Fruit fly (Drosophila melanogaster): ENCODE data around the gene Cyp4d1.

The Cyp4d1 gene

dm6 chrX:2172420-2172827 lies 10.4 kb upstream of the Cyp4d1 start, which contains the start of gene ND-B14.5A:
TSS of gene ND-B14.5A (plus strand) at chrX:2172526.
- no peak for TF ChIP-seq Hnf4 (GFP tag; optimal IDR thresholded peaks at IDR 0.05)

DNA sequence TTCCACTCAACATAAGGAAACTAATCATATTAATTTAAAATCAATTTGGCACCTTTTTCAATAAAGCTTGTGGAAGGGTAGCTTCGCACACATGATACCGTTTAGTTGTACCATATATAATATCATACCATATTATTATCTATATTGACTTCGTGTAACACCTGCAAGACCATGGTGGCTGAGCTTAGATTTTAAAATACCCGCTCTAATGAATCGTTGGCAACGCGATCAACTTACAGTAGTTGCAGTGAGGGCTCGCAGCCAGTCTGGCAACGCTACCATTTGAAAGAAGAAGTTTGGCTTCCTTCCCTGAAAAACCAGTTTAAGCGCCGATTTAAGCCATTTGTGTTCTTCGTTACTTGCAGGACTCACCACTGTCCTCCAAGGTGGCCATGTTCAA lies 8.4 kb upstream of the Cyp4d1 start:
- TF ChIP-seq Myc (optimal IDR thresholded peaks at IDR 0.05) = peak; percentile 60
- TF ChIP-seq Hr83 (GFP tag; optimal IDR thresholded peaks at IDR 0.05; ENCODE audit: poor library complexity, severe bottlenecking) = no peak

dm6 chrX:2168485-2169199 lies 6.7 kb upstream of the Cyp4d1 start:
- no peak for TF ChIP-seq fru (GFP tag; optimal IDR thresholded peaks at IDR 0.05)
- TF ChIP-seq psq (GFP tag; optimal IDR thresholded peaks at IDR 0.05) = no peak
- no peak for TF ChIP-seq Sp1 (GFP tag; optimal IDR thresholded peaks at IDR 0.05)
- no peak for TF ChIP-seq sv (GFP tag; optimal IDR thresholded peaks at IDR 0.05)
- TF ChIP-seq OdsH (GFP tag; optimal IDR thresholded peaks at IDR 0.05) = no peak

DNA sequence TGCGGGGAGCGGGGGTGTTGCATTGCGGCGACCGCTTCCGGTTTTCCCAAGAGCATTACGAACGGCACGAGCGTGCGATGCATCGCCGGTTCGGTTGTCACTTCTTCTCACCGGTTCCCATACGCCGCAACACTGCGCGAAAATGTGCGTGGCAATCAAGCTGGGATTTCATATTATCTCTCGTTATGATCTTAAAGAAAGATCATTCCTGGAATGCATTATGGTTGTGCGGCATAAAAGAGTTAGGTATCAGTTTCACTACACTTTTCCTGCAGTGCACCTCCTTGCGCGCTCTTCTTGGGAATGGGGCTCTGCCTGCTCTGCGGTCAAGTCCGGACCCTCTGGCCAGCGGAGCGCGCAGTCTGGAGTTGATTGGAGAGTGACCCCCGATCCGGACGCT lies 4.1 kb upstream of the Cyp4d1 start:
- TF ChIP-seq jim (GFP tag; optimal IDR thresholded peaks at IDR 0.05) = no peak
- no peak for TF ChIP-seq Myc (optimal IDR thresholded peaks at IDR 0.05)
- TF ChIP-seq dl (GFP tag; optimal IDR thresholded peaks at IDR 0.05; ENCODE audit: insufficient read depth in 1 of 2, partially characterized antibody in 2 of 2) = no peak
- no peak for TF ChIP-seq brk (GFP tag; optimal IDR thresholded peaks at IDR 0.05)
- TF ChIP-seq N (GFP tag; optimal IDR thresholded peaks at IDR 0.05) = no peak
- TF ChIP-seq Rel (GFP tag; optimal IDR thresholded peaks at IDR 0.05) = no peak
- TF ChIP-seq Rel (tag; optimal IDR thresholded peaks at IDR 0.05) = no peak
- TF ChIP-seq Dfd (GFP tag; optimal IDR thresholded peaks at IDR 0.05) = no peak
- TF ChIP-seq usp (GFP tag; optimal IDR thresholded peaks at IDR 0.05) = no peak
- no peak for TF ChIP-seq Sp1 (GFP tag; optimal IDR thresholded peaks at IDR 0.05)
- TF ChIP-seq CrebA (GFP tag; optimal IDR thresholded peaks at IDR 0.05; ENCODE audit: borderline replicate concordance) = no peak
- TF ChIP-seq tai (GFP tag; optimal IDR thresholded peaks at IDR 0.05) = no peak
- no peak for TF ChIP-seq rgr (GFP tag; optimal IDR thresholded peaks at IDR 0.05)
- TF ChIP-seq h (GFP tag; optimal IDR thresholded peaks at IDR 0.05) = no peak
- no peak for TF ChIP-seq pan (optimal IDR thresholded peaks at IDR 0.05)
- no peak for TF ChIP-seq br (GFP tag; optimal IDR thresholded peaks at IDR 0.05)
- no peak for TF ChIP-seq fru (GFP tag; optimal IDR thresholded peaks at IDR 0.05)

DNA sequence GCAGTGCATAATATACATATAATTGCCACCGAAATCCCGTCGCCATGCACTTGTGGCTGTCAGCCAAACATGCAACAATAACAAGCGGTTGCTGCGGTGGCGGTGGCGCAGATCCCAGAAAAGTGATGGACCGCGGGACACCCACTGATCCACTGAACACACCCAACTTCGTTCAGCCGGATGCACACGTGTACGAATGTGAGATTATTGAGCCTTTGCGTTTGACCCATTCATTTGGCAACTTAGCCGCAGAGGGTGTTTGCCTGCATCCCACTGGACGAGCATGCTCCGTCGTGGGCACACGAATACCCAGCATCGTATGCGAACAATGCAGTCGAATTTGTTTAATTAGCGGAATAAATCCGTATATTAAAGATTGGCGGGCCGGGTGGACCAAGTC lies 3.4 kb upstream of the Cyp4d1 start:
- TF ChIP-seq dsf (GFP tag; optimal IDR thresholded peaks at IDR 0.05; ENCODE audit: borderline replicate concordance) (no peak), h (GFP tag; optimal IDR thresholded peaks at IDR 0.05) (no peak), CG9705 (GFP tag; optimal IDR thresholded peaks at IDR 0.05) (no peak), GATAd (GFP tag; optimal IDR thresholded peaks at IDR 0.05) (no peak), sage (GFP tag; optimal IDR thresholded peaks at IDR 0.05) (no peak), Jra (GFP tag; optimal IDR thresholded peaks at IDR 0.05) (no peak), Abd-B (GFP tag; optimal IDR thresholded peaks at IDR 0.05) (no peak), Mio (GFP tag; optimal IDR thresholded peaks at IDR 0.05) (no peak), dl (GFP tag; optimal IDR thresholded peaks at IDR 0.05; ENCODE audit: insufficient read depth in 1 of 2, partially characterized antibody in 2 of 2) (no peak), HLH106 (tag; optimal IDR thresholded peaks at IDR 0.05) (no peak), foxo (GFP tag; optimal IDR thresholded peaks at IDR 0.05) (no peak), Dfd (GFP tag; optimal IDR thresholded peaks at IDR 0.05) (no peak), Sp1 (GFP tag; optimal IDR thresholded peaks at IDR 0.05) (no peak), Hr78 (GFP tag; optimal IDR thresholded peaks at IDR 0.05) (no peak)

dm6 chrX:2163358-2163757 lies 1.4 kb upstream of the Cyp4d1 start:
- TF ChIP-seq N (GFP tag; optimal IDR thresholded peaks at IDR 0.05) (no peak), dl (GFP tag; optimal IDR thresholded peaks at IDR 0.05; ENCODE audit: insufficient read depth in 1 of 2, partially characterized antibody in 2 of 2) (no peak), Hr83 (GFP tag; optimal IDR thresholded peaks at IDR 0.05; ENCODE audit: poor library complexity, severe bottlenecking) (no peak), lola (GFP tag; optimal IDR thresholded peaks at IDR 0.05) (no peak), dmrt93B (GFP tag; optimal IDR thresholded peaks at IDR 0.05) (no peak), CrebA (GFP tag; optimal IDR thresholded peaks at IDR 0.05; ENCODE audit: borderline replicate concordance) (no peak), GATAd (GFP tag; optimal IDR thresholded peaks at IDR 0.05) (no peak), sv (GFP tag; optimal IDR thresholded peaks at IDR 0.05) (no peak), tai (GFP tag; optimal IDR thresholded peaks at IDR 0.05) (no peak), dsf (GFP tag; optimal IDR thresholded peaks at IDR 0.05; ENCODE audit: borderline replicate concordance) (no peak), CG9705 (GFP tag; optimal IDR thresholded peaks at IDR 0.05) (no peak), Sp1 (GFP tag; optimal IDR thresholded peaks at IDR 0.05) (no peak), jim (GFP tag; optimal IDR thresholded peaks at IDR 0.05) (no peak), ey (GFP tag; optimal IDR thresholded peaks at IDR 0.05) (no peak), Myc (optimal IDR thresholded peaks at IDR 0.05) (no peak), fru (GFP tag; optimal IDR thresholded peaks at IDR 0.05) (no peak), Mio (GFP tag; optimal IDR thresholded peaks at IDR 0.05) (no peak), sage (GFP tag; optimal IDR thresholded peaks at IDR 0.05) (no peak)
